Worm (Caenorhabditis elegans) whole organism, L4/young adult: ENCODE measurements around the gene acl-8.

Experiments used
- W03F9.2 ChIP-seq: fragments of 150-350 bp; optimal IDR thresholded peaks from 2 replicates; lab custom pipeline; 2014; ENCODE audit warnings: missing biosample characterization, missing genetic modification characterization
- dao-5 ChIP-seq: sonication (generic microtip); optimal IDR thresholded peaks from 2 replicates; lab custom pipeline; 2016; ENCODE audit warnings: missing genotype, missing genetic modification characterization, moderate library complexity, missing compliant biosample characterization
- him-1 ChIP-seq: sonication (generic microtip); optimal IDR thresholded peaks from 2 replicates; lab custom pipeline; 2016; ENCODE audit warnings: missing genotype, missing genetic modification reagents, missing genetic modification characterization, missing compliant biosample characterization

acl-8 gene

DNA sequence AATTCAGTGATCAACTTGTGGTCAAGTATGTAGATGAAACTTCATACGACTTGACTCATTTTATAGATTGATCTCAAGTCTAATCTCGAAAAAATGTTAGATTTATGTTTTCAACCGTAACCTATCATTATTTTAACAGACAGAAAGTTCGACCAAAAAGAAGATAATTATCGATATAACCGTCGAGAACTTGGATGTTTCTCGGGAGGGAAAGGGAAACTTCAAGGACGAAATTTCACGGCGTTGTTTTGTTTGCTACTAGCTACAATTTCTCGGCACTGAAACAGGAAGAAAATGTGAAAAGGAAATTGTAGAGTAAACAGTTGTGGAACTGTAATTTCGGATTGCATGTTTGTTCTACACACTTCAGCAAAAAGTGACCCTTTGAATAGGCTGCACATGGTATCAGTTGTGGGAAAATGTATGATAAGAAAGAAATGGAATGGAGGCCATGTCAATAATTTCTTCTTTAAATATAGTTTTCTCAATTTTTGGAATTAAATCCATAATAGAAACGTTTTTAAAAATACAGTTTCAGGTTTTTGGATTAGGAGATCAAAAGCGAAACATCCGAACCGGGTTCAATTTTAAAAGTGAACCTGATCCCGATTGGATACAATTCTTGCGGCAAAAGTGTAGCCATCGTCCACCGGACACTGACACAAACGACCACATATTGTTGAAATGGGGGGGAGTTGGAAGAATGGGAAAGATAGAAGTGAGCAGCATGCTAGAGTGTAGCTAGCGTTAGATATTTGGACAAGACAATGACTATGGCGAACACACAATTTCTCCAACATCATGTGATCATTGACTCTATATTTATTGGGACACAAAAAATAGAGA is 19.9 kb upstream of the acl-8 start:
- TF ChIP-seq him-1 (tag; lab: Kevin White, UChicago): no peak
- no peak for TF ChIP-seq W03F9.2 (tag; lab: Kevin White, UChicago)
- no peak for TF ChIP-seq dao-5

DNA sequence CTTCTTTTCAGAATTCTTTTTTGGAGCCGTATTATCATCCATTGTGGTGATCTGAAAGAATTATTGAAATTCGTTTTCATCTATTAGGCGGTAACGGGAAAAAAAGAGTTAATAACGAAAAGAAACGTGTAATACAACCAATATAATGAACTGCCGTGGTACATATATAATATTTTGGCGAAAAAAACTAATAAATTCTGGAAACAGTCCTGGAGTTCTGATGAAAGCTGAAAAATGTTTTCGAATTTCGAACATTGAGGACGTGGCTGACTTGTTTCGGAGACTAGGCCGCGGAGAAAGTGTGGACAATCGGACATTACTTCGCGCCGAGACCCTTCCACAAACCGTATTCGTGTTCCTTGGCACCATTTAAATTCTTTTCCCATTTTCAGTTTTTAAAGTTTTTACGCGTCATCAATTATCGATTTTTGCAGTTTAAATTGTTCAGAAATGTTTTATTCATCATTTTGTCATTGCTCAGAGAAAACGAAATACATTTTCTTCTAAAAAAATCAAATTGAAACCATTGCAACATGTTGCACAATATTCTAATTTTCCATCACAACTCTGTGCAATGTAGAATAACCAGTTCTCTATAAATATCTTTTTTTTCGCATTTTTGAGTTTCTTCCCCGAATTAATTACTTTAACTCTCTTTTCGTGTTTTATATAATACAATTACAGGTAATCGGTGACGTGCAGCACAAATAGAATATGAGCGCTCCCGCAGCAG is 17.1 kb upstream of the acl-8 start, which contains the start of the genes gad-1 and erfa-1:
Gene gad-1, minus strand, starts transcription at position 51 of the 733 bp plus-strand sequence.
Gene erfa-1, plus strand, starts transcription at position 683 of the 733 bp plus-strand sequence.
- TF ChIP-seq W03F9.2 (tag; lab: Kevin White, UChicago) (peak; percentile 83), him-1 (tag; lab: Kevin White, UChicago) (no peak)

DNA sequence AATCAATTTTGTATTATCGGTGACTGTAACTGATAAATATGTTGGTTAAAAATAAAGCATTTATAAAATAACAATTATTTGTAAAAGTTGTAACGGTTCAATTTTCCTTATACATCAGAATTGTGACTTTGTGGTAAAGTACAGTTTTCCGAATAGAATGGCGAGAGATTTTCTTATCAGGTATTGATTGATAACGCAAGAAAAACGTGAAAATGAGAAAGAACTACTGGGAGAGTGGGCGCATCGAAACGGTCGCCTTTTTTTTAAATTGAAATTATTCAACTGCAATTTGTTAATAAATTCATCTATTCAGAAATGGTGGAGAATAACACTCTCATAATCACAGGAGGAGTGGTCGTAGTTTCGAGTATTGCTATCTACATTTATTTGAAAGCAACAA is 14.3 kb upstream of the acl-8 start, which contains the start of gene hpo-19:
Gene hpo-19, plus strand, starts transcription at position 314 of the 400 bp plus-strand sequence.
- TF ChIP-seq W03F9.2 (tag; lab: Kevin White, UChicago): no peak
- TF ChIP-seq him-1 (tag; lab: Kevin White, UChicago): no peak
- TF ChIP-seq dao-5: no peak

DNA sequence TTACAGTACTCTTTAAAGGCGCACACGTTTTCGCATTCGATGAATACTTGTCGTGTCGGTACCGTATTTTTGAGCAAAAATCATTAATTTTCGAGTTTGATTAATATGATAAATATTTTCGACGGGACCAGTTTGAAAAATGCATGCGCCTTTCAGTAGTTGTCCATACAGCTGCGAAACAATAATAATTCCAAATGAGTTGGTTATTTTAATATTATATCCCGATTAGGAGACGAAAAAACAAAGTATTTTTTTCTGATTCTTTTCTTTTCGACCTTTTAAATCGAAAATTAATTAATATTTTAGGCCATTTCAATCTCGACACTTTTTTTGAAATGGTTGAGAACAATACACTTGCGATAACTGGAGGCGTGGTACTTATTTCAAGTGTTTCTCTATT is 12.1 kb upstream of the acl-8 start, which contains the start of gene T05H4.4:
Gene T05H4.4, plus strand, starts transcription at position 301 of the 400 bp plus-strand sequence.
- TF ChIP-seq him-1 (tag; lab: Kevin White, UChicago) (no peak), W03F9.2 (tag; lab: Kevin White, UChicago) (no peak), dao-5 (no peak)

DNA sequence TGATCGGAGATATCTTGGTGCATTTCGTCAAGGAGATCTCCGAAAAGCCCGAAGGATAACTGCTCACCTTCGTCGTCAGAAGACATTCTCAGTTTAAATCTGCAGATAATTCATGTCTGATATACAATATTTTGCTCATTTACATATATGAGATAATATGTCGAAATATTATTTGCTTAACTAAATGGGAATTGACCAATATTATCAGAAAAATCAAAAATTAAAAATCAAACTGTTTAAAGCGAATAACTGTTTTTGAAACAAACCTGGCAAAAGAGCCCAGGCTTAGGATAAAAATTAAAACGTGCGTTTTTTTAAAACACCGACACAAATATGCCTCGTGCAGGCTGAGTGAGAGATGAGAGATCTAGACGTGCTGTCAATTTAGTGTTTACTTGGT is 9.1 kb upstream of the acl-8 start, which contains the start of gene T05H4.15:
Gene T05H4.15, minus strand, starts transcription at position 101 of the 400 bp plus-strand sequence.
- TF ChIP-seq him-1 (tag; lab: Kevin White, UChicago) (no peak), W03F9.2 (tag; lab: Kevin White, UChicago) (no peak), dao-5 (no peak)

DNA sequence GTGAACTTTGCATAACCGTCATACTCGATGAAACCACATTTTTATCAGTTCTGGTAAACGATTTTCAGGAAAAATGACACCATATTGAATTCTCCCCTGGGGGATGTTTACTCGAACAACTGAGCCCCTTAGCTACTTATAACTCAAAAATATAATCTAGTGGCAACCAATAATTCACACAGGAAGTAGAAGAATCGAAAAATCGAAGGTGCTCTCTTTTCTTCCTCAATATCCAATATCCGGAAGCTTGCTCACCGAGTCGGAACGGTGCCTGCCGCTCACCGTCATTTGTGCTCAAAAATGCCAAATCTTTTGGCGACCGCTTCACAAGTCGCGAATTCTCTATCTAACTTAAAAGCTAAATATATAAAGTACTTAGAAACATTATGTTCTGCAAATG is 8.6 kb upstream of the acl-8 start, which contains the start of gene T05H4.3:
Gene T05H4.3, plus strand, starts transcription at position 301 of the 400 bp plus-strand sequence.
- TF ChIP-seq dao-5 (no peak), him-1 (tag; lab: Kevin White, UChicago) (no peak), W03F9.2 (tag; lab: Kevin White, UChicago) (no peak)

DNA sequence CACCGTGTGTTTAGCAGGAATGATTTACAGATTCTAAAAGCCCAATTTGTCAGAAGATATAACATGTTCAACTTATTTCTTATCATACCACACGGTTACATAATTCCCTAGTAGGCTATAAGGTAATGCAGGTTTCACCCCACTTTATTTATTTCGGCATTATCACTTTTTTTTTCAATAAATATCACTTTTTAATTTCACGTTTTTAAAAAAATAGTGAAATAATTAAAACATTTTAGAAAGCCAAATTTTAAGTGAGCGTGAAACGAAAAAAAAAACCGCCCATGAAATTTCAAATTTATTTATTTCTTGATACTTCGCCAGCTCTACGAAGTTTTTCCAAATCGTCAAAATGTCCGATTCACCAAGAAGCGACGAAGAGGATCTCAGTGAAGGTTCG is 2.3 kb upstream of the acl-8 start, which contains the start of gene fbxa-196:
Gene fbxa-196, plus strand, starts transcription at position 301 of the 400 bp plus-strand sequence.
- TF ChIP-seq dao-5 (no peak), him-1 (tag; lab: Kevin White, UChicago) (no peak), W03F9.2 (tag; lab: Kevin White, UChicago) (no peak)

DNA sequence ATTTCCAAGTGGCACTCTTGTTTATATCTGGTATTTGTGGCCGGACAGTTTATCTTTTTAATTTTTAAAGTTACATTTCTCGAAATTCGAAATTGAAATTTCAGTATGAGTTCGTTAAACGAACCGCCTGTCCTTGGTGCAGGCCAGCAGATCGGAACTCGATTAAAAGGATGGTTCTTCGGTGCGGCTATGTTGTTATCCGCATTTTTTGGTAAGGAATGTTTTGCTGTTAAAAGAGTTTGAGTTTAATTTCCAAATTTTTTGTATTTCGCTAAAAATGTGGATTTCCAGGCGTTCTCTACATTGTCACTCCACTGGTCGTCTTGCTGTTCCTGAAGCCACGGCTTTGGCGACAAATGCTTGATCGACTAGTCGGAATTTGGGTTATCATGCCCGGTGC is 2.5 kb downstream of the acl-8 start, which contains the start of gene acl-9:
Gene acl-9, plus strand, starts transcription at position 105 of the 400 bp plus-strand sequence.
- TF ChIP-seq him-1 (tag; lab: Kevin White, UChicago): no peak
- no peak for TF ChIP-seq dao-5
- TF ChIP-seq W03F9.2 (tag; lab: Kevin White, UChicago): no peak

DNA sequence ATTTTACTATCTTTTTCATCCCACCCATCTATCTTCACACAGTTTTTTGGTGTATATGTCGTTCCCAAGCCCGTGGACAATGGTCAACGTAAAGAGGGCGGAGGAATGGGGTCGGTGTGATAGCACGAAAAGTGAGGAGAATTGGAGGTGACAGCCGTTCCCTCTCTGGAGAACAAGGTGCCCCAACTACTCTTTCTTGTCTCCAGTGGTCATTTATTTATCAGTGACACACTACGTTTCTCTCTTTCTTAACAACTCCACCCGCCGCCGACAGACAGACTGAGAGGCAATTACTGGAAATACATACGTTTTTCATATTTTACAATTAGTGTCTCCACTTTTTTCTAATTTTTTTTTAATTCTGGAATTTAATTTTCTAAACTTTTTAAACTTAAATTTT is 6.2 kb downstream of the acl-8 start:
- TF ChIP-seq dao-5: no peak

DNA sequence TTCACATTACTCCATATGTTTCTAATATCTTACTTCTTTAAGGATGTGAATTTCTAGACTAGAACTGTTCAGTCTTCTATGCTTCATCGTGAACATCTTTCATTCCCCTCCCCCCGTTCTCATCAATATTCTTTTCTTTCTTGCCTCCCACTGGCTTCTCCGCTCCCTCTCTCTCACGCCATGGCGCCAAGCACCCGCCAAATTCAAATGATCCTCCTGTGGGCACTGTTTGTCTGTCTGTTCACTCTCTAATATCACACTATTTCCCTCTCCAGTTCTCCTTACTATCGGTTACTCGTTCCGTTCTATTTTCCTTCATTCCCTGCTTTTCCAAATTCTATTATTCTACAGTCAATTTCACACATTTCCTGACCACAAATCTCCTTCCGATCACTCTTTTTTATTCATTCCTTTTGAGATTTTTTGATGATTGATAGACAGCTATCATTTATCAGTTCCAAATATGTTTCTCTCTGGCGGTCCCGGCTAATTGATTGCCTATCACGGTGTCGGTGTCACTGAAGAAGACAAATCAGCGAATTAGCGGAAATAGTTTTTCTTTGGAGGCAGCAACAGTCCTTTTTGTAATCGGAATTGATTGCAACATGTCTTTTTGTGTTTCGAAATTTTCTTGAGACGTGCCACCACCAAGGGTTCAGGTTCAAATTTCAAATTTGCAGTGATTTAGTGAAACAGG is 7.8 kb downstream of the acl-8 start:
- TF ChIP-seq dao-5 (no peak), him-1 (tag; lab: Kevin White, UChicago) (no peak), W03F9.2 (tag; lab: Kevin White, UChicago) (no peak)

DNA sequence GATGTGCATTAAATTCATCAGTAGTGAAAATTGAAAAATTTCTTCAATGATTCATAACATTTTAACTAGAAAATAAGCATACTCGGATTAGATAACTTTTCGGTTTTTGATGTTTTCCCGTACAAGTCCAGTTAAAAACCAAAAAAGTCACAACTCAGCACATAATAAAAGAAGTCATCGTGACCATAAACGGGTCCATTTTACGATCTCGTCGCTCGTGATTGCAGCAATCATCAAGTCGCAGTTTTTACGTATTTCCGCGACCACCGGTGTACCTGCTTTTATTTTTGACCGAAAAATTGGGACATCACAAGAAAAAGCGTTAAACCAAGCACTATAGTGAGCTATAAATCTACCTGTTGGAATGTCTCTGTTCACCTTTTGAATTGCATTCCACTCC is 10.6 kb downstream of the acl-8 start:
- TF ChIP-seq him-1 (tag; lab: Kevin White, UChicago) (no peak), W03F9.2 (tag; lab: Kevin White, UChicago) (no peak), dao-5 (no peak)

DNA sequence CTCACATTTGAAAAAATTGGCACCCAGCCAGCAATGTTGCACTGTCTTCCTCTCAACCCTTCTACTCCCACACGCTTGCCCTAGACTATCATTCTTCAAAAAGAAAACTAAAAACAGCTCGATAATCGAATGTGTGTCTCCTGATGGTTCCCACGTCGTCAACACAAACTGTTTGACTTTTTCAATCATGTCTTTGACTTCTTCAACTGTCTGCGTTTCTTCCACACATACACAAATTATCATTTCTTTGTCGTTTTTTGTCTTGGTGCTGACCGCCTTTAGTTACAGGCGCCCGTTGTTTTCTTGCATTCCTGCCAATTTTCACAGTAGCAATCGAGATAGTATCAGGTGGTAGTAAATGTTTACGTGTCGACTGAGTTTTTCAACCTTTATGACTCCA is 11.9 kb downstream of the acl-8 start:
- no peak for TF ChIP-seq dao-5
- no peak for TF ChIP-seq W03F9.2 (tag; lab: Kevin White, UChicago)
- no peak for TF ChIP-seq him-1 (tag; lab: Kevin White, UChicago)

DNA sequence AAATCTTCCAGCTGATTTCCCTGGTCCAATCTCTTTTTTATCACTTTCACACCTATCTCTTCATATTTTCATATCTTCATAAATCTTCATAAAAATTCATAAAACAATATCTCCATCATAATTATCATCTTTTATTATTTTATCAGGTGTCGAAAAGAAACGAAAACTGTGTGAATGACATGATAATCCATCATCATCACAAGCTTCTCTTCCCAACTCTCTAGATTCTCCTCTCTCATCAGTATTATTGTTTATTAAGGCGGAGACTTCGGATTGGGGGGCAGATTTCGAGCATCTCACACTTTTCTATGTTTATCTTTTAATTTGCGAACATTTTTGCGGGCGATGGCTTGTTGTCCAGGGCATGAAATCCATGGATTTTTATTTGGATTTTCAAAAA is 13.6 kb downstream of the acl-8 start:
- no peak for TF ChIP-seq him-1 (tag; lab: Kevin White, UChicago)
- no peak for TF ChIP-seq dao-5
- no peak for TF ChIP-seq W03F9.2 (tag; lab: Kevin White, UChicago)
